Fruit fly (Drosophila melanogaster) whole organism, embryonic: ENCODE measurements around the gene CG5079.

ENCODE experiments used
- Awh ChIP-seq: fragments of 200-800 bp; sonication (Bioruptor generic); IDR thresholded peaks from 2 replicates; pipeline ENCODE4, ENCODE4 v1.3.6; 2022; ENCODE audit warnings: missing biosample characterization, missing genetic modification characterization
- Bteb2 ChIP-seq: fragments of 200-800 bp; sonication (Bioruptor generic); optimal IDR thresholded peaks from 2 replicates; lab custom pipeline; 2016; ENCODE audit warnings: missing biosample characterization, missing genetic modification characterization
- CG10565 ChIP-seq: fragments of 200-800 bp; sonication (Bioruptor generic); optimal IDR thresholded peaks from 3 replicates; lab custom pipeline; 2016; ENCODE audit warnings: missing biosample characterization, mild to moderate bottlenecking, missing genetic modification characterization
- CG10654 ChIP-seq: fragments of 200-800 bp; sonication (Bioruptor generic); optimal IDR thresholded peaks from 2 replicates; lab custom pipeline; 2016; ENCODE audit warnings: missing biosample characterization, missing genetic modification characterization
- CG12744 ChIP-seq: fragments of 200-800 bp; sonication (Bioruptor generic); optimal IDR thresholded peaks from 2 replicates; lab custom pipeline; 2016; ENCODE audit warnings: missing biosample characterization, missing genetic modification characterization
- CG13287 ChIP-seq: fragments of 200-800 bp; sonication (Bioruptor generic); IDR thresholded peaks from 2 replicates; pipeline ENCODE4 v1.3.6; 2022; ENCODE audit warnings: missing biosample characterization, missing genetic modification characterization; ENCODE audit not compliant: partially characterized antibody
- CG13424 ChIP-seq: fragments of 200-800 bp; sonication (Bioruptor generic); optimal IDR thresholded peaks from 2 replicates; lab custom pipeline; 2019; ENCODE audit warnings: missing biosample characterization, mild to moderate bottlenecking, missing genetic modification characterization, moderate library complexity
- CG14014 ChIP-seq: fragments of 200-800 bp; sonication (Bioruptor generic); IDR thresholded peaks from 2 replicates; pipeline ENCODE4 v1.3.6; 2022; ENCODE audit warnings: missing biosample characterization, missing genetic modification characterization
- CG14050 ChIP-seq: fragments of 200-800 bp; sonication (Bioruptor generic); IDR thresholded peaks from 3 replicates; pipeline ENCODE4 v1.3.6; 2022; ENCODE audit warnings: missing biosample characterization, missing genetic modification characterization
- CG1529 ChIP-seq: fragments of 200-800 bp; sonication (Bioruptor generic); optimal IDR thresholded peaks from 3 replicates; lab custom pipeline; 2018; ENCODE audit warnings: missing biosample characterization, missing genetic modification characterization
- CG15514 ChIP-seq: fragments of 200-800 bp; sonication (Bioruptor generic); optimal IDR thresholded peaks from 3 replicates; lab custom pipeline; 2017; ENCODE audit warnings: missing biosample characterization, missing genetic modification characterization, mild to moderate bottlenecking, moderate library complexity, missing genetic modification reagents
- CG16863 ChIP-seq: fragments of 200-800 bp; sonication (Bioruptor generic); optimal IDR thresholded peaks from 3 replicates; lab custom pipeline; 2016; ENCODE audit warnings: missing biosample characterization, missing genetic modification characterization
- CG18262 ChIP-seq: fragments of 200-800 bp; optimal IDR thresholded peaks from 3 replicates; lab custom pipeline; 2019; ENCODE audit warnings: missing biosample characterization, mild to moderate bottlenecking, missing genetic modification characterization, moderate library complexity
- CG2116 ChIP-seq: fragments of 200-800 bp; sonication (Bioruptor generic); optimal IDR thresholded peaks from 3 replicates; lab custom pipeline; 2018; ENCODE audit warnings: missing biosample characterization, mild to moderate bottlenecking, missing genetic modification characterization
- CG30020 ChIP-seq: fragments of 200-800 bp; optimal IDR thresholded peaks from 2 replicates; lab custom pipeline; 2019; ENCODE audit warnings: missing biosample characterization, mild to moderate bottlenecking, missing genetic modification characterization, moderate library complexity
- CG4328 ChIP-seq: fragments of 200-800 bp; sonication (Bioruptor generic); optimal IDR thresholded peaks from 3 replicates; lab custom pipeline; 2017; ENCODE audit warnings: missing biosample characterization, missing genetic modification reagents, missing genetic modification characterization
- CG4854 ChIP-seq: fragments of 200-800 bp; sonication (Bioruptor generic); optimal IDR thresholded peaks from 2 replicates; lab custom pipeline; 2016; ENCODE audit warnings: missing biosample characterization, missing genetic modification characterization, inconsistent platforms
- CG7271 ChIP-seq: fragments of 200-800 bp; sonication (Bioruptor generic); optimal IDR thresholded peaks from 2 replicates; lab custom pipeline; 2018; ENCODE audit warnings: missing biosample characterization, mild to moderate bottlenecking, missing genetic modification characterization, moderate library complexity
- CG7963 ChIP-seq: fragments of 200-800 bp; sonication (Bioruptor generic); IDR thresholded peaks from 3 replicates; pipeline ENCODE4 v1.3.6; 2022; ENCODE audit warnings: missing biosample characterization, missing genetic modification characterization; ENCODE audit not compliant: partially characterized antibody
- CG7987 ChIP-seq: fragments of 200-800 bp; sonication (Bioruptor generic); optimal IDR thresholded peaks from 2 replicates; lab custom pipeline; 2018; ENCODE audit warnings: missing biosample characterization, mild to moderate bottlenecking, missing genetic modification characterization, moderate library complexity
- CG8765 ChIP-seq: fragments of 200-800 bp; sonication (Bioruptor generic); IDR thresholded peaks from 2 replicates; pipeline ENCODE4 v1.3.6; 2022; ENCODE audit warnings: missing biosample characterization, missing genetic modification characterization
- CG8924 ChIP-seq: fragments of 200-800 bp; optimal IDR thresholded peaks from 3 replicates; lab custom pipeline; 2019; ENCODE audit warnings: missing biosample characterization, mild to moderate bottlenecking, missing genetic modification characterization, moderate library complexity
- CG9437 ChIP-seq: fragments of 200-800 bp; sonication (Bioruptor generic); optimal IDR thresholded peaks from 2 replicates; lab custom pipeline; 2018; ENCODE audit warnings: missing biosample characterization, mild to moderate bottlenecking, missing genetic modification characterization
- CoRest ChIP-seq: fragments of 200-800 bp; sonication (Bioruptor generic); optimal IDR thresholded peaks from 3 replicates; lab custom pipeline; 2018; ENCODE audit warnings: missing biosample characterization, mild to moderate bottlenecking, missing genetic modification characterization, moderate library complexity
- Hey ChIP-seq: fragments of 200-800 bp; sonication (Bioruptor generic); optimal IDR thresholded peaks from 3 replicates; lab custom pipeline; 2018; ENCODE audit warnings: missing biosample characterization, mild to moderate bottlenecking, missing genetic modification characterization
- Hr3 ChIP-seq: fragments of 200-800 bp; sonication (Bioruptor generic); optimal IDR thresholded peaks from 3 replicates; lab custom pipeline; 2016; ENCODE audit warnings: missing biosample characterization, missing genetic modification characterization
- Optix ChIP-seq: fragments of 200-800 bp; sonication (Bioruptor generic); IDR thresholded peaks from 3 replicates; pipeline ENCODE4 v1.3.6; 2022; ENCODE audit warnings: missing biosample characterization, missing genetic modification characterization
- Poxn ChIP-seq: fragments of 200-800 bp; sonication (Bioruptor generic); IDR thresholded peaks from 2 replicates; pipeline ENCODE4 v1.3.6; 2022; ENCODE audit warnings: missing biosample characterization, missing genetic modification characterization
- Scr ChIP-seq: fragments of 200-800 bp; sonication (Bioruptor generic); IDR thresholded peaks from 2 replicates; pipeline ENCODE4 v1.3.6; 2022; ENCODE audit warnings: missing biosample characterization, missing genetic modification characterization; ENCODE audit not compliant: partially characterized antibody
- Side ChIP-seq: fragments of 200-800 bp; sonication (Bioruptor generic); optimal IDR thresholded peaks from 2 replicates; lab custom pipeline; 2016; ENCODE audit warnings: missing biosample characterization, missing genetic modification characterization
- Sry-β ChIP-seq: fragments of 200-800 bp; sonication (Bioruptor generic); optimal IDR thresholded peaks from 2 replicates; lab custom pipeline; 2018; ENCODE audit warnings: missing biosample characterization, mild to moderate bottlenecking, missing genetic modification characterization, moderate library complexity
- Sry-δ ChIP-seq: fragments of 200-800 bp; sonication (Bioruptor generic); optimal IDR thresholded peaks from 2 replicates; lab custom pipeline; 2016; ENCODE audit warnings: missing biosample characterization, missing genetic modification characterization
- Tbp ChIP-seq: fragments of >200 bp; optimal IDR thresholded peaks from 2 replicates; lab custom pipeline; 2018; ENCODE audit warnings: missing biosample characterization, missing genetic modification characterization
- Vsx1 ChIP-seq: fragments of 200-800 bp; sonication (Bioruptor generic); optimal IDR thresholded peaks from 2 replicates; lab custom pipeline; 2017; ENCODE audit warnings: missing biosample characterization, mild to moderate bottlenecking, missing genetic modification characterization, missing genetic modification reagents
- caup ChIP-seq: fragments of 200-800 bp; sonication (Bioruptor generic); optimal IDR thresholded peaks from 3 replicates; lab custom pipeline; 2017; ENCODE audit warnings: missing biosample characterization, mild to moderate bottlenecking, missing genetic modification characterization, moderate library complexity; ENCODE audit not compliant: severe bottlenecking
- gce ChIP-seq: fragments of 200-800 bp; sonication (Bioruptor generic); IDR thresholded peaks from 3 replicates; pipeline ENCODE4 v1.3.6; 2022; ENCODE audit warnings: missing biosample characterization, missing genetic modification characterization
- gcm2 ChIP-seq: fragments of 200-800 bp; sonication (Bioruptor generic); optimal IDR thresholded peaks from 2 replicates; lab custom pipeline; 2016; ENCODE audit warnings: missing biosample characterization, missing genetic modification characterization
- gt ChIP-seq: fragments of 200-800 bp; sonication (Bioruptor generic); IDR thresholded peaks from 2 replicates; pipeline ENCODE4 v1.3.6; 2022; ENCODE audit warnings: missing biosample characterization, missing genetic modification characterization
- kay ChIP-seq: fragments of 200-800 bp; sonication (Bioruptor generic); optimal IDR thresholded peaks from 2 replicates; lab custom pipeline; 2016; ENCODE audit warnings: missing biosample characterization, missing genetic modification characterization
- lov ChIP-seq, 2 experiments: fragments of 200-800 bp in 1 of 2; fragments of >200 bp in 1 of 2; sonication (Bioruptor generic) in 1 of 2; IDR thresholded peaks in 1 of 2; optimal IDR thresholded peaks in 1 of 2; 2 replicates in 1 of 2; 3 replicates in 1 of 2; pipeline versions ENCODE4 v1.3.6 to Lab custom; 2017 to 2022; ENCODE audit warnings: missing biosample characterization in 1 of 2, missing genetic modification characterization in 1 of 2
- nerfin-1 ChIP-seq: fragments of 200-800 bp; sonication (Bioruptor generic); optimal IDR thresholded peaks from 3 replicates; lab custom pipeline; 2019; ENCODE audit warnings: missing biosample characterization, mild to moderate bottlenecking, missing genetic modification characterization, moderate library complexity
- nmo ChIP-seq: fragments of 200-800 bp; sonication (Bioruptor generic); optimal IDR thresholded peaks from 2 replicates; lab custom pipeline; 2018; ENCODE audit warnings: missing biosample characterization, mild to moderate bottlenecking, missing genetic modification characterization, moderate library complexity
- shn ChIP-seq: fragments of 200-800 bp; sonication (Bioruptor generic); optimal IDR thresholded peaks from 3 replicates; lab custom pipeline; 2016; ENCODE audit warnings: missing biosample characterization, missing genetic modification characterization
- slp2 ChIP-seq: fragments of 200-800 bp; sonication (Bioruptor generic); optimal IDR thresholded peaks from 2 replicates; lab custom pipeline; 2016; ENCODE audit warnings: missing biosample characterization, missing genetic modification characterization
- tap ChIP-seq: fragments of 200-800 bp; optimal IDR thresholded peaks from 3 replicates; lab custom pipeline; 2019; ENCODE audit warnings: missing biosample characterization, mild to moderate bottlenecking, missing genetic modification characterization, moderate library complexity
- twi ChIP-seq: fragments of 200-800 bp; optimal IDR thresholded peaks from 2 replicates; lab custom pipeline; 2019; ENCODE audit warnings: missing biosample characterization, mild to moderate bottlenecking, missing genetic modification characterization, moderate library complexity
- vfl ChIP-seq: fragments of 200-800 bp; sonication (Bioruptor generic); optimal IDR thresholded peaks from 2 replicates; lab custom pipeline; 2016; ENCODE audit warnings: missing biosample characterization, missing genetic modification characterization
- vnd ChIP-seq: fragments of 200-800 bp; sonication (Bioruptor generic); IDR thresholded peaks from 3 replicates; pipeline ENCODE4 v1.3.6; 2022; ENCODE audit warnings: missing biosample characterization, missing genetic modification characterization; ENCODE audit not compliant: partially characterized antibody

Gene CG5079

dm6 chr3R:25646882-25647518, 33.5 kb downstream of the CG5079 start (continued):
- peak; percentile 86 for TF ChIP-seq vnd (GFP tag; lab: Robert Waterston, UW)
- TF ChIP-seq CG10565 (GFP tag; lab: Kevin White, UChicago), result peak; percentile 49
- peak; percentile 64 for TF ChIP-seq CG7271 (tag; lab: Kevin White, UChicago)
- TF ChIP-seq CG8765, result peak; percentile 83
- peak; percentile 63; the same call in 1 of the 2 replicates for TF ChIP-seq Awh (GFP tag; lab: Robert Waterston, UW)
- TF ChIP-seq CG1529 (GFP tag; lab: Kevin White, UChicago), result peak; percentile 68
- peak; percentile 74; the same call in 2 of the 3 replicates for TF ChIP-seq gce (GFP tag; lab: Robert Waterston, UW)
- TF ChIP-seq Side, result peak; percentile 96
- peak; percentile 79 for TF ChIP-seq gt (GFP tag; lab: Robert Waterston, UW)
- TF ChIP-seq Poxn, result peak; percentile 79
- TF ChIP-seq Sry-δ (GFP tag; lab: Kevin White, UChicago), result peak; percentile 99
- TF ChIP-seq CG14014 (GFP tag; lab: Robert Waterston, UW), result peak; percentile 91
- no peak for TF ChIP-seq Tbp (GFP tag; lab: Kevin White, UChicago)
- peak; percentile 92 for TF ChIP-seq CG10654 (GFP tag; lab: Kevin White, UChicago)
- peak; percentile 89 for TF ChIP-seq CG2116 (GFP tag; lab: Kevin White, UChicago)
- peak; percentile 80 for TF ChIP-seq CG9437 (GFP tag; lab: Kevin White, UChicago)
- TF ChIP-seq tap (tag; lab: Kevin White, UChicago), result peak; percentile 70
- TF ChIP-seq kay (GFP tag; lab: Kevin White, UChicago), result peak; percentile 91
- TF ChIP-seq nerfin-1 (tag; lab: Kevin White, UChicago), result peak; percentile 89
- TF ChIP-seq Hey (tag; lab: Kevin White, UChicago), result peak; percentile 77
- TF ChIP-seq Bteb2, result peak; percentile 93
- peak; percentile 94 for TF ChIP-seq CG7987 (GFP tag; lab: Kevin White, UChicago)
- peak; percentile 96 for TF ChIP-seq Scr (GFP tag; lab: Robert Waterston, UW)
- peak; percentile 97 for TF ChIP-seq CG16863 (GFP tag; lab: Kevin White, UChicago)
- TF ChIP-seq slp2 (GFP tag; lab: Kevin White, UChicago), result peak; percentile 95
- TF ChIP-seq gcm2 (GFP tag; lab: Kevin White, UChicago), result peak; percentile 84
- TF ChIP-seq Sry-β (GFP tag; lab: Kevin White, UChicago), result peak; percentile 86
- no peak for TF ChIP-seq lov (optimal IDR thresholded peaks at IDR 0.05; lab: Kevin White, UChicago)
- peak; percentile 71; the same call in 1 of the 3 replicates for TF ChIP-seq lov (GFP tag; IDR thresholded peaks at IDR 0.05; lab: Robert Waterston, UW)
- peak; percentile 94 for TF ChIP-seq Hr3
- peak; percentile 86 for TF ChIP-seq CG12744
- peak; percentile 91 for TF ChIP-seq caup (GFP tag; lab: Kevin White, UChicago)
- TF ChIP-seq CG4854 (GFP tag; lab: Kevin White, UChicago), result peak; percentile 77
- TF ChIP-seq CG15514 (GFP tag; lab: Kevin White, UChicago), result peak; percentile 92
- peak; percentile 73 for TF ChIP-seq Vsx1 (GFP tag; lab: Kevin White, UChicago)
- peak; percentile 93 for TF ChIP-seq Optix (GFP tag; lab: Robert Waterston, UW)
- TF ChIP-seq vfl, result peak; percentile 95
- peak; percentile 63; the same call in 2 of the 3 replicates for TF ChIP-seq CG7963 (GFP tag; lab: Robert Waterston, UW)
- TF ChIP-seq CG4328 (GFP tag; lab: Kevin White, UChicago), result peak; percentile 95
- peak; percentile 89 for TF ChIP-seq twi
- TF ChIP-seq shn (GFP tag; lab: Kevin White, UChicago), result peak; percentile 98
- peak; percentile 86 for TF ChIP-seq CG18262 (tag; lab: Kevin White, UChicago)
- peak; percentile 95 for TF ChIP-seq CoRest
- TF ChIP-seq CG8924, result peak; percentile 90
- TF ChIP-seq nmo (GFP tag; lab: Kevin White, UChicago), result peak; percentile 96
- TF ChIP-seq CG14050 (GFP tag; lab: Robert Waterston, UW), result peak; percentile 80
- TF ChIP-seq CG13424 (tag; lab: Kevin White, UChicago), result peak; percentile 94
- TF ChIP-seq CG30020, result peak; percentile 82
- TF ChIP-seq CG13287 (GFP tag; lab: Robert Waterston, UW), result peak; percentile 94
